Fruit fly (Drosophila melanogaster) whole organism, prepupa: ENCODE data around the gene CG15322.

Source experiments
- CG10631 ChIP-seq: fragments of 200-800 bp; sonication (Bioruptor generic); optimal IDR thresholded peaks from 2 replicates; lab custom pipeline; 2016; ENCODE audit warnings: missing biosample characterization, missing genetic modification characterization
- CG10669 ChIP-seq: fragments of 200-800 bp; sonication (Bioruptor generic); optimal IDR thresholded peaks from 3 replicates; lab custom pipeline; 2018; ENCODE audit warnings: missing biosample characterization, mild to moderate bottlenecking, missing genetic modification characterization, moderate library complexity
- CG15336 ChIP-seq: fragments of 200-800 bp; sonication (Bioruptor generic); IDR thresholded peaks from 2 replicates; pipeline ENCODE4 v1.3.6; 2022; ENCODE audit warnings: missing biosample characterization, missing genetic modification characterization
- CG1621 ChIP-seq: fragments of 200-800 bp; sonication (Bioruptor generic); optimal IDR thresholded peaks from 3 replicates; lab custom pipeline; 2018; ENCODE audit warnings: missing biosample characterization, mild to moderate bottlenecking, missing genetic modification characterization
- CG3032 ChIP-seq: fragments of 200-800 bp; optimal IDR thresholded peaks from 2 replicates; lab custom pipeline; 2019; ENCODE audit warnings: missing biosample characterization, mild to moderate bottlenecking, missing genetic modification characterization, moderate library complexity
- CG32006 ChIP-seq: fragments of 200-800 bp; sonication (Bioruptor generic); optimal IDR thresholded peaks from 3 replicates; lab custom pipeline; 2017; ENCODE audit warnings: missing biosample characterization, mild to moderate bottlenecking, missing genetic modification characterization
- CG34406 ChIP-seq: fragments of 200-800 bp; sonication (Bioruptor generic); optimal IDR thresholded peaks from 3 replicates; lab custom pipeline; 2016; ENCODE audit warnings: missing biosample characterization, missing genetic modification characterization
- CG3919 ChIP-seq: fragments of 200-800 bp; sonication (Bioruptor generic); optimal IDR thresholded peaks from 3 replicates; lab custom pipeline; 2016; ENCODE audit warnings: missing biosample characterization, missing genetic modification characterization
- CG4318 ChIP-seq: fragments of 200-800 bp; sonication (Bioruptor generic); optimal IDR thresholded peaks from 3 replicates; lab custom pipeline; 2017; ENCODE audit warnings: missing biosample characterization, mild to moderate bottlenecking, missing genetic modification characterization
- CG6163 ChIP-seq: fragments of 200-800 bp; sonication (Bioruptor generic); IDR thresholded peaks from 3 replicates; pipeline ENCODE4 v1.3.6; 2022; ENCODE audit warnings: missing biosample characterization, missing genetic modification characterization
- CG6276 ChIP-seq: fragments of 200-800 bp; sonication (Bioruptor generic); optimal IDR thresholded peaks from 2 replicates; lab custom pipeline; 2017; ENCODE audit warnings: missing biosample characterization, mild to moderate bottlenecking, missing genetic modification characterization
- CG6854 ChIP-seq: fragments of 200-800 bp; sonication (Bioruptor generic); optimal IDR thresholded peaks from 2 replicates; lab custom pipeline; 2017; ENCODE audit warnings: missing biosample characterization, mild to moderate bottlenecking, missing genetic modification characterization
- CG7368 ChIP-seq: fragments of 200-800 bp; sonication (Bioruptor generic); optimal IDR thresholded peaks from 3 replicates; lab custom pipeline; 2016; ENCODE audit warnings: missing biosample characterization, missing genetic modification characterization
- CG8119 ChIP-seq: fragments of 200-800 bp; sonication (Bioruptor generic); IDR thresholded peaks from 3 replicates; pipeline ENCODE4 v1.3.6; 2022; ENCODE audit warnings: missing biosample characterization, missing genetic modification characterization
- Eip93F ChIP-seq: fragments of 200-800 bp; sonication (Bioruptor generic); optimal IDR thresholded peaks from 2 replicates; lab custom pipeline; 2016; ENCODE audit warnings: missing biosample characterization, mild to moderate bottlenecking, missing genetic modification characterization
- Ets96B ChIP-seq: fragments of 200-800 bp; optimal IDR thresholded peaks from 2 replicates; lab custom pipeline; 2019; ENCODE audit warnings: missing biosample characterization, mild to moderate bottlenecking, missing genetic modification characterization, moderate library complexity
- Hr4 ChIP-seq: fragments of 200-800 bp; sonication (Bioruptor generic); optimal IDR thresholded peaks from 3 replicates; lab custom pipeline; 2016; ENCODE audit warnings: missing biosample characterization, missing genetic modification characterization
- Lpt ChIP-seq: fragments of 200-800 bp; sonication (Bioruptor generic); optimal IDR thresholded peaks from 3 replicates; lab custom pipeline; 2016; ENCODE audit warnings: missing biosample characterization, missing genetic modification characterization
- OdsH ChIP-seq: fragments of 200-800 bp; sonication (Bioruptor generic); optimal IDR thresholded peaks from 3 replicates; lab custom pipeline; 2016; ENCODE audit warnings: missing biosample characterization, missing genetic modification characterization
- Smox ChIP-seq: fragments of 200-800 bp; sonication (Bioruptor generic); optimal IDR thresholded peaks from 3 replicates; lab custom pipeline; 2016; ENCODE audit warnings: missing biosample characterization, missing genetic modification characterization
- Sox102F ChIP-seq: fragments of 200-800 bp; sonication (Bioruptor generic); optimal IDR thresholded peaks from 2 replicates; lab custom pipeline; 2016; ENCODE audit warnings: missing biosample characterization, mild to moderate bottlenecking, missing genetic modification characterization
- Sox14 ChIP-seq: fragments of 200-800 bp; sonication (Bioruptor generic); optimal IDR thresholded peaks from 3 replicates; lab custom pipeline; 2016; ENCODE audit warnings: missing biosample characterization, missing genetic modification characterization
- Sox15 ChIP-seq: fragments of 200-800 bp; sonication (Bioruptor generic); optimal IDR thresholded peaks from 3 replicates; lab custom pipeline; 2016; ENCODE audit warnings: missing biosample characterization, missing genetic modification characterization
- acj6 ChIP-seq: fragments of 200-800 bp; sonication (Bioruptor generic); optimal IDR thresholded peaks from 3 replicates; lab custom pipeline; 2016; ENCODE audit warnings: missing biosample characterization, missing genetic modification characterization
- cyc ChIP-seq: fragments of 200-800 bp; sonication (Bioruptor generic); optimal IDR thresholded peaks from 3 replicates; lab custom pipeline; 2016; ENCODE audit warnings: missing biosample characterization, missing genetic modification characterization
- dac ChIP-seq: fragments of 200-800 bp; sonication (Bioruptor generic); optimal IDR thresholded peaks from 2 replicates; lab custom pipeline; 2017; ENCODE audit warnings: missing biosample characterization, mild to moderate bottlenecking, missing genetic modification characterization
- dsx ChIP-seq: fragments of 200-800 bp; optimal IDR thresholded peaks from 3 replicates; lab custom pipeline; 2019; ENCODE audit warnings: missing biosample characterization, mild to moderate bottlenecking, missing genetic modification characterization, moderate library complexity; ENCODE audit not compliant: poor library complexity, severe bottlenecking
- eg ChIP-seq: fragments of 200-800 bp; sonication (Bioruptor generic); IDR thresholded peaks from 3 replicates; pipeline ENCODE4 v1.3.6; 2022; ENCODE audit warnings: missing biosample characterization, missing genetic modification characterization
- esn ChIP-seq: fragments of 200-800 bp; sonication (Bioruptor generic); optimal IDR thresholded peaks from 2 replicates; lab custom pipeline; 2016; ENCODE audit warnings: missing biosample characterization, mild to moderate bottlenecking, missing genetic modification characterization, moderate library complexity
- fd59A ChIP-seq: fragments of 200-800 bp; sonication (Bioruptor generic); optimal IDR thresholded peaks from 2 replicates; lab custom pipeline; 2017; ENCODE audit warnings: missing biosample characterization, mild to moderate bottlenecking, missing genetic modification characterization, missing genetic modification reagents
- fd85E ChIP-seq: fragments of 200-800 bp; sonication (Bioruptor generic); optimal IDR thresholded peaks from 3 replicates; lab custom pipeline; 2016; ENCODE audit warnings: missing biosample characterization, missing genetic modification characterization
- lz ChIP-seq: fragments of 200-800 bp; sonication (Bioruptor generic); optimal IDR thresholded peaks from 3 replicates; lab custom pipeline; 2016; ENCODE audit warnings: missing biosample characterization, missing genetic modification characterization
- net ChIP-seq: fragments of 200-800 bp; sonication (Bioruptor generic); optimal IDR thresholded peaks from 3 replicates; lab custom pipeline; 2016; ENCODE audit warnings: missing biosample characterization, missing genetic modification characterization
- salr ChIP-seq, 2 experiments: fragments of 200-800 bp; sonication (Bioruptor generic); optimal IDR thresholded peaks; 3 replicates each; lab custom pipeline; 2016 to 2018; ENCODE audit warnings: missing biosample characterization in 2 of 2, missing genetic modification characterization in 2 of 2, mild to moderate bottlenecking in 1 of 2
- spab ChIP-seq: fragments of 200-800 bp; sonication (Bioruptor generic); optimal IDR thresholded peaks from 2 replicates; lab custom pipeline; 2017; ENCODE audit warnings: missing biosample characterization, mild to moderate bottlenecking, missing genetic modification characterization, missing genetic modification reagents
- ss ChIP-seq, 2 experiments: fragments of 200-800 bp; sonication (Bioruptor generic); optimal IDR thresholded peaks; 2 replicates in 1 of 2; 3 replicates in 1 of 2; lab custom pipeline; 2017 to 2018; ENCODE audit warnings: mild to moderate bottlenecking in 2 of 2, missing biosample characterization in 2 of 2, missing genetic modification characterization in 2 of 2, moderate library complexity in 1 of 2
- svp ChIP-seq: fragments of 200-800 bp; sonication (Bioruptor generic); peaks from one replicate; lab custom pipeline; 2016; ENCODE audit warnings: missing biosample characterization, missing genetic modification characterization
- topi ChIP-seq: fragments of 200-800 bp; sonication (Bioruptor generic); optimal IDR thresholded peaks from 3 replicates; lab custom pipeline; 2016; ENCODE audit warnings: missing biosample characterization, missing genetic modification characterization
- vri ChIP-seq: fragments of 200-800 bp; sonication (Bioruptor generic); optimal IDR thresholded peaks from 3 replicates; lab custom pipeline; 2016; ENCODE audit warnings: missing biosample characterization, mild to moderate bottlenecking, missing genetic modification characterization

The CG15322 gene

dm6 chrX:20110475-20110874, 22.9 kb upstream of the CG15322 start, which contains the start of gene karr (continued):
- no peak for TF ChIP-seq CG10669 (GFP tag; lab: Kevin White, UChicago)

- TF ChIP-seq svp (peak; percentile 54), Hr4 (GFP tag; lab: Kevin White, UChicago) (no peak)
Observed at dm6 chrX:20122153-20122552, 11.2 kb upstream of the CG15322 start, which contains the start of gene CG34331. Gene CG34331, plus strand, starts transcription at chrX:20122453.

dm6 chrX:20129554-20129953, 3.8 kb upstream of the CG15322 start:
- TF ChIP-seq CG1621 (tag; lab: Kevin White, UChicago) (no peak), Smox (GFP tag; lab: Kevin White, UChicago) (no peak), dac (GFP tag; lab: Kevin White, UChicago) (peak; percentile 10), acj6 (GFP tag; lab: Kevin White, UChicago) (no peak), Lpt (GFP tag; lab: Kevin White, UChicago) (peak; percentile 9), esn (GFP tag; lab: Kevin White, UChicago) (no peak), CG6276 (GFP tag; lab: Kevin White, UChicago) (peak; percentile 72), CG15336 (peak; percentile 12; the same call in 1 of the 2 replicates), lz (GFP tag; lab: Kevin White, UChicago) (no peak), net (GFP tag; lab: Kevin White, UChicago) (no peak), CG34406 (GFP tag; lab: Kevin White, UChicago) (no peak), CG7368 (GFP tag; lab: Kevin White, UChicago) (no peak), CG3919 (GFP tag; lab: Kevin White, UChicago) (no peak), Hr4 (GFP tag; lab: Kevin White, UChicago) (no peak), CG8119 (GFP tag; lab: Robert Waterston, UW) (peak; percentile 47; the same call in 1 of the 3 replicates), CG10631 (GFP tag; lab: Kevin White, UChicago) (no peak), CG6854 (GFP tag; lab: Kevin White, UChicago) (no peak), CG3032 (tag; lab: Kevin White, UChicago) (no peak), Ets96B (no peak), cyc (GFP tag; lab: Kevin White, UChicago) (no peak), Eip93F (GFP tag; lab: Kevin White, UChicago) (no peak), OdsH (GFP tag; lab: Kevin White, UChicago) (no peak), topi (GFP tag; lab: Kevin White, UChicago) (no peak), eg (peak; percentile 46; the same call in 1 of the 3 replicates), fd85E (GFP tag; lab: Kevin White, UChicago) (no peak), Sox102F (GFP tag; lab: Kevin White, UChicago) (no peak), CG32006 (GFP tag; lab: Kevin White, UChicago) (no peak), CG4318 (no peak), vri (GFP tag; lab: Kevin White, UChicago) (no peak), CG6163 (GFP tag; lab: Robert Waterston, UW) (no peak), fd59A (GFP tag; lab: Kevin White, UChicago) (no peak), Sox14 (GFP tag; lab: Kevin White, UChicago) (no peak), spab (GFP tag; lab: Kevin White, UChicago) (no peak), ss (GFP tag; optimal IDR thresholded peaks at IDR 0.05; lab: Kevin White, UChicago) (no peak), dsx (no peak), Sox15 (no peak), salr (GFP tag; optimal IDR thresholded peaks at IDR 0.05; lab: Kevin White, UChicago) (no peak)
